Worm (Caenorhabditis elegans): ENCODE measurements around the gene T12G3.11.
A peak's percentile ranks its signal among the peaks of the same experiment; 100 is the strongest.

T12G3.11 gene

ce11 chrIV:12078112-12078812, 48.7 kb upstream of the T12G3.11 start, which contains the start of gene tmed-1 (continued):
- TF ChIP-seq vab-7 (GFP tag; IDR thresholded peaks at IDR 0.05): no peak
- no peak for TF ChIP-seq hif-1 (tag; optimal IDR thresholded peaks at IDR 0.05)

- TF ChIP-seq spr-1 (tag; optimal IDR thresholded peaks at IDR 0.05): no peak
Measured at ce11 chrIV:12075497-12075896, 45.9 kb upstream of the T12G3.11 start, which contains the start of gene K08E4.7. Gene K08E4.7, plus strand, starts transcription at chrIV:12075797.

- TF ChIP-seq ZK337.2 (GFP tag; IDR thresholded peaks at IDR 0.05): no peak
- no peak for TF ChIP-seq nhr-25 (tag; optimal IDR thresholded peaks at IDR 0.05; ENCODE audit: borderline replicate concordance, insufficient read depth)
- TF ChIP-seq spr-3 (GFP tag; optimal IDR thresholded peaks at IDR 0.05): no peak
- TF ChIP-seq unc-39 (tag; optimal IDR thresholded peaks at IDR 0.05): no peak
- no peak for TF ChIP-seq snpc-1.2 (GFP tag; IDR thresholded peaks at IDR 0.05)
- TF ChIP-seq ceh-20 (GFP tag; IDR thresholded peaks at IDR 0.05): no peak
- TF ChIP-seq nhr-111 (GFP tag; optimal IDR thresholded peaks at IDR 0.05): no peak
- TF ChIP-seq nhr-42 (GFP tag; IDR thresholded peaks at IDR 0.05): no peak
Measured at ce11 chrIV:12068590-12068989, 39.0 kb upstream of the T12G3.11 start, which contains the start of gene bath-37. Gene bath-37, plus strand, starts transcription at chrIV:12068890.

ce11 chrIV:12061229-12061628, 31.7 kb upstream of the T12G3.11 start, which contains the start of gene K08E4.8:
Gene K08E4.8, minus strand, starts transcription at chrIV:12061329.
- TF ChIP-seq ctbp-1 (GFP tag; IDR thresholded peaks at IDR 0.05): no peak
- TF ChIP-seq egl-43 (GFP tag; IDR thresholded peaks at IDR 0.05): no peak
- TF ChIP-seq aha-1 (tag): no peak
- TF ChIP-seq saeg-2 (GFP tag; IDR thresholded peaks at IDR 0.05): no peak
- no peak for TF ChIP-seq nhr-111 (GFP tag; optimal IDR thresholded peaks at IDR 0.05)
- no peak for TF ChIP-seq unc-39 (tag; optimal IDR thresholded peaks at IDR 0.05)
- TF ChIP-seq hlh-11 (tag; optimal IDR thresholded peaks at IDR 0.05): no peak
- TF ChIP-seq nhr-28 (tag; optimal IDR thresholded peaks at IDR 0.05): no peak
- TF ChIP-seq unc-62 (GFP tag; optimal IDR thresholded peaks at IDR 0.05 in 1 of 2): no peak
- TF ChIP-seq unc-62 (tag; optimal IDR thresholded peaks at IDR 0.05): no peak
- no peak for TF ChIP-seq ceh-82 (tag; optimal IDR thresholded peaks at IDR 0.05)
- TF ChIP-seq nhr-11 (tag; optimal IDR thresholded peaks at IDR 0.05): no peak
- no peak for TF ChIP-seq hlh-30 (tag; optimal IDR thresholded peaks at IDR 0.05; ENCODE audit: insufficient read depth)
- TF ChIP-seq daf-19 (GFP tag; conservative IDR thresholded peaks at IDR 0.05): no peak
- no peak for TF ChIP-seq spr-3 (GFP tag; optimal IDR thresholded peaks at IDR 0.05)
- no peak for TF ChIP-seq zfp-2 (tag; optimal IDR thresholded peaks at IDR 0.05)
- TF ChIP-seq snpc-1.2 (GFP tag; IDR thresholded peaks at IDR 0.05): no peak

ce11 chrIV:12057508-12057907, 27.9 kb upstream of the T12G3.11 start, which contains the start of gene K08E4.3:
Gene K08E4.3, plus strand, starts transcription at chrIV:12057742.
- TF ChIP-seq mes-2 (tag; optimal IDR thresholded peaks at IDR 0.05; ENCODE audit: poor library complexity, severe bottlenecking): peak; percentile 8
- TF ChIP-seq attf-4 (tag; optimal IDR thresholded peaks at IDR 0.05): no peak
- TF ChIP-seq ceh-32 (tag; optimal IDR thresholded peaks at IDR 0.05; ENCODE audit: poor library complexity): no peak
- TF ChIP-seq madf-5 (GFP tag; IDR thresholded peaks at IDR 0.05): no peak

- TF ChIP-seq snpc-1.2 (GFP tag; IDR thresholded peaks at IDR 0.05): no peak
- TF ChIP-seq saeg-2 (GFP tag; IDR thresholded peaks at IDR 0.05): no peak
- TF ChIP-seq ceh-44 (GFP tag; IDR thresholded peaks at IDR 0.05): no peak
- no peak for TF ChIP-seq F10B5.3 (tag; optimal IDR thresholded peaks at IDR 0.05)
- TF ChIP-seq php-3 (GFP tag; IDR thresholded peaks at IDR 0.05): no peak
- no peak for TF ChIP-seq mes-2 (tag; optimal IDR thresholded peaks at IDR 0.05; ENCODE audit: poor library complexity, severe bottlenecking)
- no peak for TF ChIP-seq aly-2 (tag; optimal IDR thresholded peaks at IDR 0.05)
- TF ChIP-seq zag-1 (tag; optimal IDR thresholded peaks at IDR 0.05): no peak
Measured at ce11 chrIV:12056603-12057002, 27.0 kb upstream of the T12G3.11 start, which contains the start of gene K08E4.2. Gene K08E4.2, minus strand, starts transcription at chrIV:12056656.

All from whole organism, L4 larva.